Fruit fly (Drosophila melanogaster) whole organism, prepupa: ENCODE measurements around the gene GatA.

Experiments
- Blimp-1 ChIP-seq: fragments of 200-800 bp; sonication (Bioruptor generic); optimal IDR thresholded peaks from 3 replicates; lab custom pipeline; 2017; ENCODE audit warnings: missing biosample characterization, missing genetic modification characterization, mild to moderate bottlenecking, moderate library complexity, missing genetic modification reagents
- CG10631 ChIP-seq: fragments of 200-800 bp; sonication (Bioruptor generic); optimal IDR thresholded peaks from 2 replicates; lab custom pipeline; 2016; ENCODE audit warnings: missing biosample characterization, missing genetic modification characterization
- CG11294 ChIP-seq: fragments of 200-800 bp; sonication (Bioruptor generic); IDR thresholded peaks from 2 replicates; pipeline ENCODE4 v1.3.6; 2022; ENCODE audit warnings: missing biosample characterization, missing genetic modification characterization
- CG11762 ChIP-seq: fragments of 200-800 bp; sonication (Bioruptor generic); optimal IDR thresholded peaks from 3 replicates; lab custom pipeline; 2016; ENCODE audit warnings: missing biosample characterization, missing genetic modification characterization; ENCODE audit not compliant: insufficient read depth
- CG1621 ChIP-seq: fragments of 200-800 bp; sonication (Bioruptor generic); optimal IDR thresholded peaks from 3 replicates; lab custom pipeline; 2018; ENCODE audit warnings: missing biosample characterization, mild to moderate bottlenecking, missing genetic modification characterization
- CG3032 ChIP-seq: fragments of 200-800 bp; optimal IDR thresholded peaks from 2 replicates; lab custom pipeline; 2019; ENCODE audit warnings: missing biosample characterization, mild to moderate bottlenecking, missing genetic modification characterization, moderate library complexity
- CG31627 ChIP-seq: fragments of 200-800 bp; sonication (Bioruptor generic); optimal IDR thresholded peaks from 3 replicates; lab custom pipeline; 2016; ENCODE audit warnings: missing biosample characterization, missing genetic modification characterization
- CG32006 ChIP-seq: fragments of 200-800 bp; sonication (Bioruptor generic); optimal IDR thresholded peaks from 3 replicates; lab custom pipeline; 2017; ENCODE audit warnings: missing biosample characterization, mild to moderate bottlenecking, missing genetic modification characterization
- CG3919 ChIP-seq: fragments of 200-800 bp; sonication (Bioruptor generic); optimal IDR thresholded peaks from 3 replicates; lab custom pipeline; 2016; ENCODE audit warnings: missing biosample characterization, missing genetic modification characterization
- CG4318 ChIP-seq: fragments of 200-800 bp; sonication (Bioruptor generic); optimal IDR thresholded peaks from 3 replicates; lab custom pipeline; 2017; ENCODE audit warnings: missing biosample characterization, mild to moderate bottlenecking, missing genetic modification characterization
- CG6163 ChIP-seq: fragments of 200-800 bp; sonication (Bioruptor generic); IDR thresholded peaks from 3 replicates; pipeline ENCODE4 v1.3.6; 2022; ENCODE audit warnings: missing biosample characterization, missing genetic modification characterization
- CG6276 ChIP-seq: fragments of 200-800 bp; sonication (Bioruptor generic); optimal IDR thresholded peaks from 2 replicates; lab custom pipeline; 2017; ENCODE audit warnings: missing biosample characterization, mild to moderate bottlenecking, missing genetic modification characterization
- CG6808 ChIP-seq: fragments of 200-800 bp; sonication (Bioruptor generic); optimal IDR thresholded peaks from 3 replicates; lab custom pipeline; 2017; ENCODE audit warnings: missing biosample characterization, missing genetic modification characterization, mild to moderate bottlenecking, moderate library complexity, missing genetic modification reagents
- CG8119 ChIP-seq: fragments of 200-800 bp; sonication (Bioruptor generic); IDR thresholded peaks from 3 replicates; pipeline ENCODE4 v1.3.6; 2022; ENCODE audit warnings: missing biosample characterization, missing genetic modification characterization
- CG8632 ChIP-seq: fragments of 200-800 bp; sonication (Bioruptor generic); optimal IDR thresholded peaks from 3 replicates; lab custom pipeline; 2016; ENCODE audit warnings: missing biosample characterization, missing genetic modification characterization
- CG9139 ChIP-seq: fragments of 200-800 bp; sonication (Bioruptor generic); optimal IDR thresholded peaks from 3 replicates; lab custom pipeline; 2017; ENCODE audit warnings: missing biosample characterization, mild to moderate bottlenecking, missing genetic modification characterization
- Eip75B ChIP-seq: fragments of 200-800 bp; sonication (Bioruptor generic); optimal IDR thresholded peaks from 3 replicates; lab custom pipeline; 2016; ENCODE audit warnings: missing biosample characterization, missing genetic modification characterization
- Eip78C ChIP-seq: fragments of 200-800 bp; sonication (Bioruptor generic); peaks from one replicate; lab custom pipeline; 2016; ENCODE audit warnings: missing biosample characterization, missing genetic modification characterization
- Eip93F ChIP-seq: fragments of 200-800 bp; sonication (Bioruptor generic); optimal IDR thresholded peaks from 2 replicates; lab custom pipeline; 2016; ENCODE audit warnings: missing biosample characterization, mild to moderate bottlenecking, missing genetic modification characterization
- Ets21C ChIP-seq: fragments of 200-800 bp; sonication (Bioruptor generic); optimal IDR thresholded peaks from 3 replicates; lab custom pipeline; 2016; ENCODE audit warnings: missing biosample characterization, missing genetic modification characterization
- Gug ChIP-seq: fragments of 200-800 bp; sonication (Bioruptor generic); IDR thresholded peaks from 2 replicates; pipeline ENCODE4 v1.3.6; 2022; ENCODE audit warnings: missing biosample characterization, missing genetic modification characterization
- Hr38 ChIP-seq: sonication (Bioruptor generic); optimal IDR thresholded peaks from 2 replicates; lab custom pipeline; 2016; ENCODE audit warnings: missing biosample characterization, missing genetic modification characterization
- Hr4 ChIP-seq: fragments of 200-800 bp; sonication (Bioruptor generic); optimal IDR thresholded peaks from 3 replicates; lab custom pipeline; 2016; ENCODE audit warnings: missing biosample characterization, missing genetic modification characterization
- Lpt ChIP-seq: fragments of 200-800 bp; sonication (Bioruptor generic); optimal IDR thresholded peaks from 3 replicates; lab custom pipeline; 2016; ENCODE audit warnings: missing biosample characterization, missing genetic modification characterization
- Met ChIP-seq: fragments of 200-800 bp; sonication (Bioruptor generic); optimal IDR thresholded peaks from 3 replicates; lab custom pipeline; 2016; ENCODE audit warnings: missing biosample characterization, missing genetic modification characterization
- OdsH ChIP-seq: fragments of 200-800 bp; sonication (Bioruptor generic); optimal IDR thresholded peaks from 3 replicates; lab custom pipeline; 2016; ENCODE audit warnings: missing biosample characterization, missing genetic modification characterization
- Sox102F ChIP-seq: fragments of 200-800 bp; sonication (Bioruptor generic); optimal IDR thresholded peaks from 2 replicates; lab custom pipeline; 2016; ENCODE audit warnings: missing biosample characterization, mild to moderate bottlenecking, missing genetic modification characterization
- Sox14 ChIP-seq: fragments of 200-800 bp; sonication (Bioruptor generic); optimal IDR thresholded peaks from 3 replicates; lab custom pipeline; 2016; ENCODE audit warnings: missing biosample characterization, missing genetic modification characterization
- Sox15 ChIP-seq: fragments of 200-800 bp; sonication (Bioruptor generic); optimal IDR thresholded peaks from 3 replicates; lab custom pipeline; 2016; ENCODE audit warnings: missing biosample characterization, missing genetic modification characterization
- acj6 ChIP-seq: fragments of 200-800 bp; sonication (Bioruptor generic); optimal IDR thresholded peaks from 3 replicates; lab custom pipeline; 2016; ENCODE audit warnings: missing biosample characterization, missing genetic modification characterization
- dsx ChIP-seq: fragments of 200-800 bp; optimal IDR thresholded peaks from 3 replicates; lab custom pipeline; 2019; ENCODE audit warnings: missing biosample characterization, mild to moderate bottlenecking, missing genetic modification characterization, moderate library complexity; ENCODE audit not compliant: poor library complexity, severe bottlenecking
- eg ChIP-seq: fragments of 200-800 bp; sonication (Bioruptor generic); IDR thresholded peaks from 3 replicates; pipeline ENCODE4 v1.3.6; 2022; ENCODE audit warnings: missing biosample characterization, missing genetic modification characterization
- esn ChIP-seq: fragments of 200-800 bp; sonication (Bioruptor generic); optimal IDR thresholded peaks from 2 replicates; lab custom pipeline; 2016; ENCODE audit warnings: missing biosample characterization, mild to moderate bottlenecking, missing genetic modification characterization, moderate library complexity
- fd59A ChIP-seq: fragments of 200-800 bp; sonication (Bioruptor generic); optimal IDR thresholded peaks from 2 replicates; lab custom pipeline; 2017; ENCODE audit warnings: missing biosample characterization, mild to moderate bottlenecking, missing genetic modification characterization, missing genetic modification reagents
- fkh ChIP-seq: fragments of 200-800 bp; sonication (Bioruptor generic); optimal IDR thresholded peaks from 3 replicates; lab custom pipeline; 2017; ENCODE audit warnings: missing biosample characterization, mild to moderate bottlenecking, missing genetic modification characterization, moderate library complexity
- lz ChIP-seq: fragments of 200-800 bp; sonication (Bioruptor generic); optimal IDR thresholded peaks from 3 replicates; lab custom pipeline; 2016; ENCODE audit warnings: missing biosample characterization, missing genetic modification characterization
- net ChIP-seq: fragments of 200-800 bp; sonication (Bioruptor generic); optimal IDR thresholded peaks from 3 replicates; lab custom pipeline; 2016; ENCODE audit warnings: missing biosample characterization, missing genetic modification characterization
- pdm3 ChIP-seq: fragments of 200-800 bp; sonication (Bioruptor generic); optimal IDR thresholded peaks from 3 replicates; lab custom pipeline; 2016; ENCODE audit warnings: missing biosample characterization, missing genetic modification characterization
- salr ChIP-seq, 2 experiments: fragments of 200-800 bp; sonication (Bioruptor generic); optimal IDR thresholded peaks; 3 replicates each; lab custom pipeline; 2016 to 2018; ENCODE audit warnings: missing biosample characterization in 2 of 2, missing genetic modification characterization in 2 of 2, mild to moderate bottlenecking in 1 of 2
- spab ChIP-seq: fragments of 200-800 bp; sonication (Bioruptor generic); optimal IDR thresholded peaks from 2 replicates; lab custom pipeline; 2017; ENCODE audit warnings: missing biosample characterization, mild to moderate bottlenecking, missing genetic modification characterization, missing genetic modification reagents
- ss ChIP-seq, 2 experiments: fragments of 200-800 bp; sonication (Bioruptor generic); optimal IDR thresholded peaks; 2 replicates in 1 of 2; 3 replicates in 1 of 2; lab custom pipeline; 2017 to 2018; ENCODE audit warnings: mild to moderate bottlenecking in 2 of 2, missing biosample characterization in 2 of 2, missing genetic modification characterization in 2 of 2, moderate library complexity in 1 of 2
- vri ChIP-seq: fragments of 200-800 bp; sonication (Bioruptor generic); optimal IDR thresholded peaks from 3 replicates; lab custom pipeline; 2016; ENCODE audit warnings: missing biosample characterization, mild to moderate bottlenecking, missing genetic modification characterization

The GatA gene

dm6 chr3R:18995556-18996272 lies 32.9 kb downstream of the GatA start (continued):
- TF ChIP-seq Eip93F (GFP tag; lab: Kevin White, UChicago) (peak; percentile 75), ss (GFP tag; optimal IDR thresholded peaks at IDR 0.05; lab: Kevin White, UChicago) (peak; percentile 77 to 89), CG11294 (peak; percentile 72), CG6276 (peak; percentile 72), Eip78C (GFP tag; lab: Kevin White, UChicago) (peak; percentile 99), eg (peak; percentile 90), pdm3 (GFP tag; lab: Kevin White, UChicago) (peak; percentile 93), Blimp-1 (GFP tag; lab: Kevin White, UChicago) (peak; percentile 58), Met (GFP tag; lab: Kevin White, UChicago) (peak; percentile 93), fd59A (GFP tag; lab: Kevin White, UChicago) (peak; percentile 84), acj6 (GFP tag; lab: Kevin White, UChicago) (peak; percentile 96), CG31627 (peak; percentile 90), CG8119 (peak; percentile 89), net (GFP tag; lab: Kevin White, UChicago) (peak; percentile 92), fkh (no peak), dsx (GFP tag; lab: Kevin White, UChicago) (peak; percentile 87)

- TF ChIP-seq spab (GFP tag; lab: Kevin White, UChicago) (no peak), CG4318 (GFP tag; lab: Kevin White, UChicago) (no peak), CG8632 (GFP tag; lab: Kevin White, UChicago) (no peak), Sox102F (no peak), CG9139 (GFP tag; lab: Kevin White, UChicago) (no peak), CG6808 (GFP tag; lab: Kevin White, UChicago) (no peak), CG8119 (no peak), CG11762 (GFP tag; lab: Kevin White, UChicago) (no peak), Ets21C (GFP tag; lab: Kevin White, UChicago) (no peak), CG10631 (GFP tag; lab: Kevin White, UChicago) (no peak), CG11294 (no peak), Met (GFP tag; lab: Kevin White, UChicago) (no peak), eg (no peak), Lpt (GFP tag; lab: Kevin White, UChicago) (no peak), salr (GFP tag; optimal IDR thresholded peaks at IDR 0.05; lab: Kevin White, UChicago) (no peak), net (GFP tag; lab: Kevin White, UChicago) (no peak), CG32006 (GFP tag; lab: Kevin White, UChicago) (no peak), Eip75B (GFP tag; lab: Kevin White, UChicago) (no peak), CG6163 (GFP tag; lab: Robert Waterston, UW) (no peak)
- TF ChIP-seq, all 60 proteins: peak for 0
Observed at dm6 chr3R:18993159-18993558, 35.5 kb downstream of the GatA start.

- TF ChIP-seq acj6 (GFP tag; lab: Kevin White, UChicago) (no peak), vri (GFP tag; lab: Kevin White, UChicago) (peak; percentile 15), CG11294 (no peak), fkh (peak; percentile 44)
Observed at dm6 chr3R:18991721-18992120, 36.9 kb downstream of the GatA start.

dm6 chr3R:18990514-18990913 lies 38.1 kb downstream of the GatA start:
- TF ChIP-seq CG8632 (GFP tag; lab: Kevin White, UChicago) (peak; percentile 48), fd59A (GFP tag; lab: Kevin White, UChicago) (peak; percentile 66), Hr4 (GFP tag; lab: Kevin White, UChicago) (peak; percentile 2), CG6808 (GFP tag; lab: Kevin White, UChicago) (peak; percentile 75), Eip93F (GFP tag; lab: Kevin White, UChicago) (no peak), ss (GFP tag; optimal IDR thresholded peaks at IDR 0.05; lab: Kevin White, UChicago) (peak in 1 of 2 experiments; percentile 11), Blimp-1 (GFP tag; lab: Kevin White, UChicago) (no peak), CG3032 (tag; lab: Kevin White, UChicago) (peak; percentile 71), acj6 (GFP tag; lab: Kevin White, UChicago) (peak; percentile 75), eg (no peak), spab (GFP tag; lab: Kevin White, UChicago) (peak; percentile 62), CG3919 (GFP tag; lab: Kevin White, UChicago) (peak; percentile 64), esn (GFP tag; lab: Kevin White, UChicago) (peak; percentile 88), Gug (GFP tag; lab: Robert Waterston, UW) (peak; percentile 38; the same call in 1 of the 2 replicates), Sox15 (GFP tag; lab: Kevin White, UChicago) (peak; percentile 33), Lpt (GFP tag; lab: Kevin White, UChicago) (no peak), OdsH (peak; percentile 69), Sox14 (GFP tag; lab: Kevin White, UChicago) (peak; percentile 70), CG9139 (GFP tag; lab: Kevin White, UChicago) (no peak), CG6163 (GFP tag; lab: Robert Waterston, UW) (no peak), lz (GFP tag; lab: Kevin White, UChicago) (peak; percentile 80), CG6276 (no peak), CG1621 (peak; percentile 24), vri (GFP tag; lab: Kevin White, UChicago) (peak; percentile 24), Hr38 (GFP tag; lab: Kevin White, UChicago) (no peak)
